Fruit fly (Drosophila melanogaster) whole organism, embryonic: ENCODE results near the gene wrd.
A peak's percentile ranks its signal among the peaks of the same experiment; 100 is the strongest.

ENCODE experiments used
- Antp ChIP-seq: fragments of 200-800 bp; sonication (Bioruptor generic); optimal IDR thresholded peaks from 3 replicates; lab custom pipeline; 2016; ENCODE audit warnings: missing biosample characterization, missing genetic modification characterization
- BEAF-32 ChIP-seq: fragments of 200-800 bp; sonication (Bioruptor generic); optimal IDR thresholded peaks from 3 replicates; lab custom pipeline; 2017; ENCODE audit warnings: missing biosample characterization, missing genetic modification characterization, mild to moderate bottlenecking, moderate library complexity, missing genetic modification reagents
- BtbVII ChIP-seq: fragments of 200-800 bp; sonication (Bioruptor generic); optimal IDR thresholded peaks from 3 replicates; lab custom pipeline; 2017; ENCODE audit warnings: missing biosample characterization, mild to moderate bottlenecking, missing genetic modification characterization
- Bteb2 ChIP-seq: fragments of 200-800 bp; sonication (Bioruptor generic); optimal IDR thresholded peaks from 2 replicates; lab custom pipeline; 2016; ENCODE audit warnings: missing biosample characterization, missing genetic modification characterization
- CG10565 ChIP-seq: fragments of 200-800 bp; sonication (Bioruptor generic); optimal IDR thresholded peaks from 3 replicates; lab custom pipeline; 2016; ENCODE audit warnings: missing biosample characterization, mild to moderate bottlenecking, missing genetic modification characterization
- CG12769 ChIP-seq: fragments of 200-800 bp; sonication (Bioruptor generic); optimal IDR thresholded peaks from 2 replicates; lab custom pipeline; 2019; ENCODE audit warnings: missing biosample characterization, mild to moderate bottlenecking, missing genetic modification characterization, moderate library complexity
- CG12942 ChIP-seq: fragments of 200-800 bp; sonication (Bioruptor generic); optimal IDR thresholded peaks from 3 replicates; lab custom pipeline; 2016; ENCODE audit warnings: missing biosample characterization, missing genetic modification characterization
- CG13424 ChIP-seq: fragments of 200-800 bp; sonication (Bioruptor generic); optimal IDR thresholded peaks from 2 replicates; lab custom pipeline; 2019; ENCODE audit warnings: missing biosample characterization, mild to moderate bottlenecking, missing genetic modification characterization, moderate library complexity
- CG18476 ChIP-seq: fragments of 200-800 bp; sonication (Bioruptor generic); optimal IDR thresholded peaks from 2 replicates; lab custom pipeline; 2016; ENCODE audit warnings: missing biosample characterization, mild to moderate bottlenecking, missing genetic modification characterization
- CG31441 ChIP-seq: fragments of 200-800 bp; sonication (Bioruptor generic); IDR thresholded peaks from 2 replicates; pipeline ENCODE4 v1.3.6; 2022; ENCODE audit warnings: missing biosample characterization, missing genetic modification characterization
- CG6854 ChIP-seq: fragments of 200-800 bp; sonication (Bioruptor generic); optimal IDR thresholded peaks from 3 replicates; lab custom pipeline; 2017; ENCODE audit warnings: missing biosample characterization, mild to moderate bottlenecking, missing genetic modification characterization
- CG7372 ChIP-seq: fragments of 200-800 bp; sonication (Bioruptor generic); IDR thresholded peaks from 2 replicates; pipeline ENCODE4 v1.3.6; 2022; ENCODE audit warnings: missing biosample characterization, missing genetic modification characterization
- Dek ChIP-seq: fragments of 200-800 bp; sonication (Bioruptor generic); optimal IDR thresholded peaks from 3 replicates; lab custom pipeline; 2019; ENCODE audit warnings: missing biosample characterization, mild to moderate bottlenecking, missing genetic modification characterization, moderate library complexity
- Gsc ChIP-seq: fragments of 200-800 bp; sonication (Bioruptor generic); IDR thresholded peaks from 2 replicates; pipeline ENCODE4 v1.3.6; 2022; ENCODE audit warnings: missing biosample characterization, missing genetic modification characterization
- H15 ChIP-seq: fragments of 200-800 bp; sonication (Bioruptor generic); IDR thresholded peaks from 3 replicates; pipeline ENCODE4 v1.3.6; 2022; ENCODE audit warnings: missing biosample characterization, missing genetic modification characterization
- H2.0 ChIP-seq: fragments of 200-800 bp; sonication (Bioruptor generic); IDR thresholded peaks from 2 replicates; pipeline ENCODE4 v1.3.6; 2022; ENCODE audit warnings: missing biosample characterization, missing genetic modification characterization
- HLH4C ChIP-seq: fragments of 200-800 bp; sonication (Bioruptor generic); IDR thresholded peaks from 3 replicates; pipeline ENCODE4 v1.3.6; 2022; ENCODE audit warnings: missing biosample characterization, missing genetic modification characterization; ENCODE audit not compliant: partially characterized antibody
- Hey ChIP-seq: fragments of 200-800 bp; sonication (Bioruptor generic); optimal IDR thresholded peaks from 3 replicates; lab custom pipeline; 2018; ENCODE audit warnings: missing biosample characterization, mild to moderate bottlenecking, missing genetic modification characterization
- Hr39 ChIP-seq: fragments of >200 bp; optimal IDR thresholded peaks from 2 replicates; lab custom pipeline; 2017
- Hr51 ChIP-seq, 2 experiments: fragments of 200-800 bp; sonication (Bioruptor generic); optimal IDR thresholded peaks; 2 replicates in 1 of 2; 3 replicates in 1 of 2; lab custom pipeline; 2016 to 2018; ENCODE audit warnings: missing biosample characterization in 2 of 2, missing genetic modification characterization in 2 of 2, mild to moderate bottlenecking in 1 of 2, moderate library complexity in 1 of 2
- Hsf ChIP-seq: fragments of 200-800 bp; sonication (Bioruptor generic); optimal IDR thresholded peaks from 3 replicates; lab custom pipeline; 2016; ENCODE audit warnings: missing biosample characterization, missing genetic modification characterization
- Max ChIP-seq: fragments of 200-800 bp; sonication (Bioruptor generic); optimal IDR thresholded peaks from 2 replicates; lab custom pipeline; 2016; ENCODE audit warnings: missing biosample characterization, mild to moderate bottlenecking, missing genetic modification characterization
- NfI ChIP-seq: fragments of 200-800 bp; sonication (Bioruptor generic); optimal IDR thresholded peaks from 3 replicates; lab custom pipeline; 2018; ENCODE audit warnings: missing biosample characterization, mild to moderate bottlenecking, missing genetic modification characterization, moderate library complexity
- Optix ChIP-seq: fragments of 200-800 bp; sonication (Bioruptor generic); IDR thresholded peaks from 3 replicates; pipeline ENCODE4 v1.3.6; 2022; ENCODE audit warnings: missing biosample characterization, missing genetic modification characterization
- Six4 ChIP-seq: fragments of 200-800 bp; sonication (Bioruptor generic); optimal IDR thresholded peaks from 2 replicates; lab custom pipeline; 2016; ENCODE audit warnings: missing biosample characterization, missing genetic modification characterization
- Sox102F ChIP-seq: fragments of 200-800 bp; sonication (Bioruptor generic); optimal IDR thresholded peaks from 2 replicates; lab custom pipeline; 2018; ENCODE audit warnings: missing biosample characterization, mild to moderate bottlenecking, missing genetic modification characterization, moderate library complexity
- Sry-δ ChIP-seq: fragments of 200-800 bp; sonication (Bioruptor generic); optimal IDR thresholded peaks from 2 replicates; lab custom pipeline; 2016; ENCODE audit warnings: missing biosample characterization, missing genetic modification characterization
- abd-A ChIP-seq: fragments of 200-800 bp; sonication (Bioruptor generic); optimal IDR thresholded peaks from 3 replicates; lab custom pipeline; 2019; ENCODE audit warnings: missing biosample characterization, mild to moderate bottlenecking, missing genetic modification characterization, moderate library complexity
- br ChIP-seq: fragments of >200 bp; optimal IDR thresholded peaks from 2 replicates; lab custom pipeline; 2017
- chif ChIP-seq, 2 experiments: fragments of 200-800 bp; sonication (Bioruptor generic); optimal IDR thresholded peaks; 3 replicates each; lab custom pipeline; 2016; ENCODE audit warnings: missing biosample characterization in 2 of 2, missing genetic modification characterization in 2 of 2
- ci ChIP-seq: fragments of 200-800 bp; sonication (Bioruptor generic); IDR thresholded peaks from 3 replicates; pipeline ENCODE4 v1.3.6; 2022; ENCODE audit warnings: missing biosample characterization, missing genetic modification characterization
- crol ChIP-seq: fragments of 200-800 bp; sonication (Bioruptor generic); IDR thresholded peaks from 2 replicates; pipeline ENCODE4 v1.3.6; 2022; ENCODE audit warnings: missing biosample characterization, missing genetic modification characterization
- dimm ChIP-seq: fragments of 200-800 bp; sonication (Bioruptor generic); IDR thresholded peaks from 2 replicates; pipeline ENCODE4 v1.3.6; 2022; ENCODE audit warnings: missing biosample characterization, missing genetic modification characterization
- esg ChIP-seq: fragments of 200-800 bp; sonication (Bioruptor generic); conservative IDR thresholded peaks from 2 replicates; pipeline ENCODE4 v1.3.6; 2022; ENCODE audit warnings: missing biosample characterization, missing genetic modification characterization
- exex ChIP-seq: fragments of 200-800 bp; sonication (Bioruptor generic); optimal IDR thresholded peaks from 4 replicates; lab custom pipeline; 2018; ENCODE audit warnings: missing biosample characterization, mild to moderate bottlenecking, missing genetic modification characterization, moderate library complexity
- eyg ChIP-seq: fragments of 200-800 bp; sonication (Bioruptor generic); optimal IDR thresholded peaks from 3 replicates; lab custom pipeline; 2016; ENCODE audit warnings: missing biosample characterization, missing genetic modification characterization
- fu2 ChIP-seq: fragments of 200-800 bp; sonication (Bioruptor generic); optimal IDR thresholded peaks from 2 replicates; lab custom pipeline; 2016; ENCODE audit warnings: missing biosample characterization, missing genetic modification characterization
- inv ChIP-seq: fragments of 200-800 bp; sonication (Bioruptor generic); IDR thresholded peaks from 2 replicates; pipeline ENCODE4 v1.3.6; 2022; ENCODE audit warnings: missing biosample characterization, missing genetic modification characterization; ENCODE audit not compliant: partially characterized antibody
- jing ChIP-seq: fragments of 200-800 bp; sonication (Bioruptor generic); optimal IDR thresholded peaks from 2 replicates; lab custom pipeline; 2018; ENCODE audit warnings: missing biosample characterization, mild to moderate bottlenecking, missing genetic modification characterization
- lilli ChIP-seq: fragments of 200-800 bp; sonication (Bioruptor generic); optimal IDR thresholded peaks from 3 replicates; lab custom pipeline; 2016; ENCODE audit warnings: missing biosample characterization, missing genetic modification characterization
- p53 ChIP-seq: fragments of 200-800 bp; sonication (Bioruptor generic); optimal IDR thresholded peaks from 2 replicates; lab custom pipeline; 2016; ENCODE audit warnings: missing biosample characterization, missing genetic modification characterization
- pnt ChIP-seq: fragments of 200-800 bp; sonication (Bioruptor generic); optimal IDR thresholded peaks from 3 replicates; lab custom pipeline; 2016; ENCODE audit warnings: missing biosample characterization, missing genetic modification characterization
- prd ChIP-seq, 3 experiments: fragments of >200 bp in 2 of 3; fragments of 200-800 bp in 1 of 3; sonication (Bioruptor generic) in 1 of 3; optimal IDR thresholded peaks in 2 of 3; IDR thresholded peaks in 1 of 3; 2 replicates in 2 of 3; 3 replicates in 1 of 3; pipeline versions ENCODE4 v1.3.6 to Lab custom; 2017 to 2022; ENCODE audit warnings: missing biosample characterization in 1 of 3, missing genetic modification characterization in 1 of 3
- rib ChIP-seq: fragments of 200-800 bp; sonication (Bioruptor generic); IDR thresholded peaks from 2 replicates; pipeline ENCODE4 v1.3.6; 2022; ENCODE audit warnings: missing biosample characterization, missing genetic modification characterization
- run ChIP-seq: fragments of 200-800 bp; sonication (Bioruptor generic); optimal IDR thresholded peaks from 3 replicates; lab custom pipeline; 2018; ENCODE audit warnings: missing biosample characterization, mild to moderate bottlenecking, missing genetic modification characterization
- sima ChIP-seq: fragments of 200-800 bp; sonication (Bioruptor generic); optimal IDR thresholded peaks from 2 replicates; lab custom pipeline; 2016; ENCODE audit warnings: missing biosample characterization, missing genetic modification characterization
- so ChIP-seq: fragments of 200-800 bp; sonication (Bioruptor generic); IDR thresholded peaks from 3 replicates; pipeline ENCODE4 v1.3.6; 2022; ENCODE audit warnings: missing biosample characterization, missing genetic modification characterization
- sr ChIP-seq: fragments of 200-800 bp; sonication (Bioruptor generic); IDR thresholded peaks from 3 replicates; pipeline ENCODE4 v1.3.6; 2022; ENCODE audit warnings: missing biosample characterization, missing genetic modification characterization
- trh ChIP-seq: fragments of 200-800 bp; sonication (Bioruptor generic); optimal IDR thresholded peaks from 2 replicates; lab custom pipeline; 2016; ENCODE audit warnings: missing biosample characterization, missing genetic modification characterization
- vfl ChIP-seq: fragments of 200-800 bp; sonication (Bioruptor generic); optimal IDR thresholded peaks from 2 replicates; lab custom pipeline; 2016; ENCODE audit warnings: missing biosample characterization, missing genetic modification characterization
- zen ChIP-seq: fragments of 200-800 bp; sonication (Bioruptor generic); optimal IDR thresholded peaks from 3 replicates; lab custom pipeline; 2018; ENCODE audit warnings: missing biosample characterization, mild to moderate bottlenecking, missing genetic modification characterization, moderate library complexity

wrd gene

dm6 chr3R:18125023-18125630 lies 42.4 kb upstream of the wrd start (continued):
- no peak for TF ChIP-seq Hey
- no peak for TF ChIP-seq run
- TF ChIP-seq rib (GFP tag; lab: Robert Waterston, UW), result peak; percentile 88
- TF ChIP-seq ci, result peak; percentile 92
- no peak for TF ChIP-seq sima (GFP tag; lab: Kevin White, UChicago)
- peak; percentile 10 for TF ChIP-seq abd-A
- no peak for TF ChIP-seq br (lab: Kevin White, UChicago)
- no peak for TF ChIP-seq Max (GFP tag; lab: Kevin White, UChicago)
- TF ChIP-seq exex (tag; lab: Kevin White, UChicago), result no peak
- TF ChIP-seq vfl (GFP tag; lab: Kevin White, UChicago), result no peak
- TF ChIP-seq Optix, result peak; percentile 89
- TF ChIP-seq fu2, result peak; percentile 62
- TF ChIP-seq Hr39, result no peak
- TF ChIP-seq inv (GFP tag; lab: Robert Waterston, UW), result no peak
- peak; percentile 70 for TF ChIP-seq zen
- TF ChIP-seq pnt, result peak; percentile 95
- peak; percentile 41 for TF ChIP-seq Sry-δ (GFP tag; lab: Kevin White, UChicago)
- TF ChIP-seq H2.0 (GFP tag; lab: Robert Waterston, UW), result peak; percentile 86
- TF ChIP-seq HLH4C (GFP tag; lab: Robert Waterston, UW), result no peak
- TF ChIP-seq lilli, result peak; percentile 79
- TF ChIP-seq trh (GFP tag; lab: Kevin White, UChicago), result peak; percentile 48
- peak; percentile 62 to 63 for TF ChIP-seq Hr51 (GFP tag; optimal IDR thresholded peaks at IDR 0.05; lab: Kevin White, UChicago)
- TF ChIP-seq CG10565, result no peak
- peak; percentile 14 for TF ChIP-seq BtbVII (GFP tag; lab: Kevin White, UChicago)
- TF ChIP-seq CG18476, result peak; percentile 40
- peak; percentile 84 for TF ChIP-seq esg
- peak; percentile 73 for TF ChIP-seq dimm (GFP tag; lab: Robert Waterston, UW)
- peak; percentile 81 for TF ChIP-seq Six4 (GFP tag; lab: Kevin White, UChicago)
- peak; percentile 95 for TF ChIP-seq H15
- peak; percentile 67 for TF ChIP-seq CG13424
- peak; percentile 61 for TF ChIP-seq Dek (tag; lab: Kevin White, UChicago)
- TF ChIP-seq Bteb2 (GFP tag; lab: Kevin White, UChicago), result no peak
- TF ChIP-seq jing (GFP tag; lab: Kevin White, UChicago), result peak; percentile 26
- TF ChIP-seq CG31441 (GFP tag; lab: Robert Waterston, UW), result peak; percentile 81
- peak; percentile 36 for TF ChIP-seq eyg (GFP tag; lab: Kevin White, UChicago)
- TF ChIP-seq sr (GFP tag; lab: Robert Waterston, UW), result peak; percentile 93
- TF ChIP-seq p53 (GFP tag; lab: Kevin White, UChicago), result peak; percentile 77
- peak; percentile 73 for TF ChIP-seq Hsf (GFP tag; lab: Kevin White, UChicago)
- no peak for TF ChIP-seq prd (optimal IDR thresholded peaks at IDR 0.05; lab: Kevin White, UChicago)
- TF ChIP-seq prd (GFP tag; IDR thresholded peaks at IDR 0.05; lab: Robert Waterston, UW), result peak; percentile 99
- 0 out of 2 replicates have a peak, but pooled peaks have one; percentile 24 for TF ChIP-seq crol (GFP tag; lab: Robert Waterston, UW)
- TF ChIP-seq CG12769 (tag; lab: Kevin White, UChicago), result peak; percentile 62
- peak; percentile 73 for TF ChIP-seq Sox102F
- no peak for TF ChIP-seq BEAF-32
- TF ChIP-seq CG12942, result peak; percentile 68
- TF ChIP-seq CG6854, result no peak
- TF ChIP-seq NfI (GFP tag; lab: Kevin White, UChicago), result peak; percentile 69
- peak; percentile 75 to 83 for TF ChIP-seq chif (GFP tag; optimal IDR thresholded peaks at IDR 0.05; lab: Kevin White, UChicago)
- peak; percentile 81 for TF ChIP-seq so (GFP tag; lab: Robert Waterston, UW)
- TF ChIP-seq CG7372 (GFP tag; lab: Robert Waterston, UW), result peak; percentile 86
- TF ChIP-seq Gsc, result peak; percentile 88; the same call in 1 of the 2 replicates
- TF ChIP-seq Antp, result peak; percentile 95
